Fruit fly (Drosophila melanogaster): ENCODE results near the gene CG17104.

DNA sequence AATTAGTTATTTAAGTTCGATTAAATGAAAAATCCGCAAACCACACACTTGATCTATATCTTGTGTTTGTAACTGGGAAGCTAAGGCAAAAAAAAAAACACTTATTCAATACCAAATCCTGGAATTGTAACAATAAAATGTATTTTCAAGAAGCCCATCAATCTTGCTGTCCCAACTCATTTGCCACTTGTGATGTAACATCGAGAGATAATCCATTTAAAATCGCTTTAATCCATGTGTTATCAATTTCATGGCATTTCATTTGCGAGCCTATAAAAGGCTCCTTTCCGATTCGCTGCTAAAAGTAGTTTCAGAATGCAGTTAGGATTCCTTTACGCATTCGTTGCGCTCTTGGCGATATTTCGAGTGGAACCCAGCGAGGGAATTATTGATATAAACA lies 37.4 kb upstream of the CG17104 start, which contains the start of gene CG31872:
- TF ChIP-seq Hr78 (GFP tag; optimal IDR thresholded peaks at IDR 0.05) (no peak), usp (GFP tag; optimal IDR thresholded peaks at IDR 0.05) (no peak), brk (GFP tag; optimal IDR thresholded peaks at IDR 0.05) (no peak), OdsH (GFP tag; optimal IDR thresholded peaks at IDR 0.05) (no peak), h (GFP tag; optimal IDR thresholded peaks at IDR 0.05) (no peak), lola (GFP tag; optimal IDR thresholded peaks at IDR 0.05) (no peak), foxo (GFP tag; optimal IDR thresholded peaks at IDR 0.05) (no peak), psq (GFP tag; optimal IDR thresholded peaks at IDR 0.05) (no peak), pan (optimal IDR thresholded peaks at IDR 0.05) (no peak)
